Worm (Caenorhabditis elegans) whole organism, young adult: ENCODE data around the gene nars-2.
A peak's percentile ranks its signal among the peaks of the same experiment; 100 is the strongest.

ENCODE experiments used
- B0035.1 ChIP-seq: sonication (generic microtip); optimal IDR thresholded peaks from 2 replicates; lab custom pipeline; 2016; ENCODE audit warnings: missing genetic modification characterization, mild to moderate bottlenecking, missing compliant biosample characterization, missing genotype, missing genetic modification reagents
- B0261.1 ChIP-seq: sonication (generic microtip); optimal IDR thresholded peaks from 2 replicates; lab custom pipeline; 2016; ENCODE audit warnings: mild to moderate bottlenecking, missing genetic modification characterization, moderate library complexity, missing compliant biosample characterization
- C17E4.6 ChIP-seq: fragments of 200-800 bp; sonication (Bioruptor generic); IDR thresholded peaks from 2 replicates; pipeline ENCODE4 v1.3.6; 2022; ENCODE audit warnings: missing genetic modification reagents, missing genetic modification characterization, missing compliant biosample characterization
- F10E7.11 ChIP-seq: sonication (generic microtip); optimal IDR thresholded peaks from 2 replicates; lab custom pipeline; 2017; ENCODE audit warnings: mild to moderate bottlenecking, missing genetic modification characterization, moderate library complexity, missing compliant biosample characterization
- F57A8.1 ChIP-seq: fragments of 200-800 bp; sonication (Bioruptor generic); optimal IDR thresholded peaks from 2 replicates; lab custom pipeline; 2018; ENCODE audit warnings: mild to moderate bottlenecking, missing genetic modification characterization, moderate library complexity, missing compliant biosample characterization
- akir-1 ChIP-seq: fragments of 200-800 bp; sonication (Bioruptor generic); optimal IDR thresholded peaks from 2 replicates; lab custom pipeline; 2018; ENCODE audit warnings: mild to moderate bottlenecking, missing genetic modification characterization, moderate library complexity, missing compliant biosample characterization
- bed-2 ChIP-seq: fragments of 200-800 bp; sonication (Bioruptor generic); IDR thresholded peaks from 2 replicates; pipeline ENCODE4 v1.3.6; 2022; ENCODE audit warnings: missing genetic modification reagents, missing genetic modification characterization, missing compliant biosample characterization
- cebp-2 ChIP-seq: fragments of 200-800 bp; sonication (Bioruptor generic); IDR thresholded peaks from 2 replicates; pipeline ENCODE4 v1.3.6; 2022; ENCODE audit warnings: missing genetic modification characterization, missing compliant biosample characterization
- ceh-100 ChIP-seq: fragments of 200-800 bp; sonication (Bioruptor generic); IDR thresholded peaks from 2 replicates; pipeline ENCODE4 v1.3.6; 2022; ENCODE audit warnings: missing genetic modification reagents, missing genetic modification characterization, missing compliant biosample characterization
- ceh-40 ChIP-seq: fragments of 200-800 bp; sonication (Bioruptor generic); IDR thresholded peaks from 2 replicates; pipeline ENCODE4 v1.3.6; 2022; ENCODE audit warnings: missing genetic modification characterization, missing compliant biosample characterization
- ceh-91 ChIP-seq: fragments of 200-800 bp; sonication (Bioruptor generic); IDR thresholded peaks from 2 replicates; pipeline ENCODE4 v1.3.6; 2022; ENCODE audit warnings: missing genetic modification reagents, missing genetic modification characterization, missing compliant biosample characterization
- chd-7 ChIP-seq: sonication (generic microtip); optimal IDR thresholded peaks from 2 replicates; lab custom pipeline; 2016; ENCODE audit warnings: mild to moderate bottlenecking, missing genetic modification characterization, moderate library complexity, missing compliant biosample characterization
- die-1 ChIP-seq: sonication (generic microtip); optimal IDR thresholded peaks from 2 replicates; lab custom pipeline; 2016; ENCODE audit warnings: missing genotype, mild to moderate bottlenecking, missing genetic modification characterization, missing compliant biosample characterization
- dpff-1 ChIP-seq: sonication (generic microtip); optimal IDR thresholded peaks from 2 replicates; lab custom pipeline; 2017; ENCODE audit warnings: mild to moderate bottlenecking, missing genetic modification characterization, missing compliant biosample characterization
- dpl-1 ChIP-seq: fragments of 150-350 bp; optimal IDR thresholded peaks from 2 replicates; lab custom pipeline; 2014; ENCODE audit warnings: missing biosample characterization, missing genetic modification reagents, missing genetic modification characterization
- efl-1 ChIP-seq: fragments of 150-350 bp; optimal IDR thresholded peaks from 2 replicates; lab custom pipeline; 2014; ENCODE audit warnings: missing biosample characterization, missing genetic modification reagents, missing genetic modification characterization
- egrh-3 ChIP-seq: fragments of 200-800 bp; sonication (Bioruptor generic); IDR thresholded peaks from 2 replicates; pipeline ENCODE4 v1.3.6; 2022; ENCODE audit warnings: missing genetic modification reagents, missing genetic modification characterization, missing compliant biosample characterization
- hlh-12 ChIP-seq: sonication (generic microtip); optimal IDR thresholded peaks from 2 replicates; lab custom pipeline; 2016; ENCODE audit warnings: missing genetic modification characterization, missing compliant biosample characterization
- hmg-1.2 ChIP-seq: fragments of 200-800 bp; sonication (Bioruptor generic); IDR thresholded peaks from 2 replicates; pipeline ENCODE4 v1.3.6; 2022; ENCODE audit warnings: missing genetic modification reagents, missing genetic modification characterization, missing compliant biosample characterization
- hsf-1 ChIP-seq: fragments of 200-800 bp; sonication (Bioruptor generic); IDR thresholded peaks from 2 replicates; pipeline ENCODE4 v1.3.6; 2022; ENCODE audit warnings: missing genetic modification reagents, missing genetic modification characterization, missing compliant biosample characterization
- lir-1 ChIP-seq: fragments of 200-800 bp; sonication (Bioruptor generic); conservative IDR thresholded peaks from 2 replicates; pipeline ENCODE4 v1.3.6; 2022; ENCODE audit warnings: missing genetic modification reagents, missing genetic modification characterization, missing compliant biosample characterization
- lsl-1 ChIP-seq: fragments of 200-800 bp; sonication (Bioruptor generic); optimal IDR thresholded peaks from 2 replicates; lab custom pipeline; 2018; ENCODE audit warnings: mild to moderate bottlenecking, missing genetic modification characterization, moderate library complexity, missing compliant biosample characterization
- mes-4 ChIP-seq: sonication (generic microtip); optimal IDR thresholded peaks from 2 replicates; lab custom pipeline; 2016; ENCODE audit warnings: missing genotype, missing genetic modification characterization, missing compliant biosample characterization
- nfya-1 ChIP-seq: sonication (generic microtip); optimal IDR thresholded peaks from 2 replicates; lab custom pipeline; 2017; ENCODE audit warnings: antibody characterized with exemption, missing compliant biosample characterization, missing genetic modification characterization, borderline replicate concordance; ENCODE audit not compliant: insufficient read depth
- nfya-2 ChIP-seq: fragments of 200-800 bp; sonication (Bioruptor generic); IDR thresholded peaks from 2 replicates; pipeline ENCODE4 v1.3.6; 2022; ENCODE audit warnings: missing genetic modification reagents, missing genetic modification characterization, missing compliant biosample characterization
- nhr-27 ChIP-seq: fragments of 200-800 bp; sonication (Bioruptor generic); optimal IDR thresholded peaks from 2 replicates; lab custom pipeline; 2018; ENCODE audit warnings: mild to moderate bottlenecking, missing genetic modification characterization, moderate library complexity, missing compliant biosample characterization
- nhr-80 ChIP-seq: sonication (generic microtip); optimal IDR thresholded peaks from 2 replicates; lab custom pipeline; 2016; ENCODE audit warnings: missing genetic modification characterization, missing compliant biosample characterization
- pbrm-1 ChIP-seq: fragments of 200-800 bp; sonication (Bioruptor generic); IDR thresholded peaks from 2 replicates; pipeline ENCODE4 v1.3.6; 2022; ENCODE audit warnings: missing genetic modification reagents, missing genetic modification characterization, missing compliant biosample characterization
- repo-1 ChIP-seq: sonication (generic microtip); optimal IDR thresholded peaks from 2 replicates; lab custom pipeline; 2017; ENCODE audit warnings: mild to moderate bottlenecking, missing genetic modification characterization, missing compliant biosample characterization
- rpc-1 ChIP-seq, 2 experiments: fragments of 150-350 bp in 1 of 2; sonication (generic microtip) in 1 of 2; optimal IDR thresholded peaks; 2 replicates each; lab custom pipeline; 2014 to 2018; ENCODE audit warnings: missing biosample characterization in 1 of 2, missing genetic modification characterization in 1 of 2, missing genetic modification reagents in 1 of 2, missing genotype in 1 of 2
- snpc-1.3 ChIP-seq: sonication (generic microtip); optimal IDR thresholded peaks from 2 replicates; lab custom pipeline; 2017; ENCODE audit warnings: missing genetic modification characterization, mild to moderate bottlenecking, missing compliant biosample characterization, antibody characterized with exemption, moderate library complexity, missing genotype, missing genetic modification reagents; ENCODE audit not compliant: insufficient read depth
- snpc-3.4 ChIP-seq: sonication (generic microtip); optimal IDR thresholded peaks from 2 replicates; lab custom pipeline; 2017; ENCODE audit warnings: missing genetic modification characterization, mild to moderate bottlenecking, missing compliant biosample characterization, antibody characterized with exemption, moderate library complexity, missing genotype, missing genetic modification reagents
- snpc-4 ChIP-seq, 5 experiments: fragments of 150-350 bp in 1 of 5; sonication (generic microtip) in 4 of 5; optimal IDR thresholded peaks; 2 replicates each; lab custom pipeline; 2014 to 2018; ENCODE audit warnings: missing genetic modification characterization in 5 of 5, missing biosample characterization in 3 of 5, antibody characterized with exemption in 2 of 5, mild to moderate bottlenecking in 2 of 5, missing compliant biosample characterization in 2 of 5, missing genotype in 2 of 5, moderate library complexity in 2 of 5, missing genetic modification reagents in 1 of 5
- tlf-1 ChIP-seq: fragments of 200-800 bp; sonication (Bioruptor generic); optimal IDR thresholded peaks from 2 replicates; lab custom pipeline; 2018; ENCODE audit warnings: mild to moderate bottlenecking, missing genetic modification characterization, missing compliant biosample characterization
- zfh-2 ChIP-seq: fragments of 200-800 bp; sonication (Bioruptor generic); conservative IDR thresholded peaks from 2 replicates; pipeline ENCODE4 v1.3.6; 2022; ENCODE audit warnings: missing genetic modification reagents, missing genetic modification characterization, missing compliant biosample characterization
- ztf-22 ChIP-seq: fragments of 200-800 bp; sonication (Bioruptor generic); optimal IDR thresholded peaks from 2 replicates; lab custom pipeline; 2018; ENCODE audit warnings: mild to moderate bottlenecking, missing genetic modification characterization, moderate library complexity, missing compliant biosample characterization
- ztf-25 ChIP-seq: fragments of 200-800 bp; sonication (Bioruptor generic); IDR thresholded peaks from 2 replicates; pipeline ENCODE4 v1.3.6; 2022; ENCODE audit warnings: missing genetic modification reagents, missing genetic modification characterization, missing compliant biosample characterization

The nars-2 gene

ce11 chrIII:11500647-11501046 is at the start of gene nars-2:
Gene nars-2 (minus strand): TSS chrIII:11500747.
- TF ChIP-seq F57A8.1 (GFP tag; lab: Kevin White, UChicago) (no peak), snpc-3.4 (tag; lab: Kevin White, UChicago) (no peak), bed-2 (GFP tag; lab: Robert Waterston, UW) (no peak), lsl-1 (GFP tag; lab: Kevin White, UChicago) (no peak), ztf-25 (no peak), ceh-91 (GFP tag; lab: Robert Waterston, UW) (no peak), rpc-1 (optimal IDR thresholded peaks at IDR 0.05; lab: Kevin White, UChicago) (no peak), rpc-1 (tag; optimal IDR thresholded peaks at IDR 0.05; lab: Kevin White, UChicago) (no peak), ceh-100 (GFP tag; lab: Robert Waterston, UW) (no peak), nhr-80 (tag; lab: Kevin White, UChicago) (no peak), akir-1 (GFP tag; lab: Kevin White, UChicago) (no peak), cebp-2 (GFP tag; lab: Robert Waterston, UW) (no peak), hlh-12 (no peak), efl-1 (GFP tag; lab: Kevin White, UChicago) (no peak), C17E4.6 (GFP tag; lab: Robert Waterston, UW) (no peak), hmg-1.2 (GFP tag; lab: Robert Waterston, UW) (no peak)

ce11 chrIII:11548070-11548469 is 47.5 kb upstream of the nars-2 start, which contains the start of gene Y66D12A.13:
Gene Y66D12A.13 (plus strand): TSS chrIII:11548370.
- TF ChIP-seq nhr-80 (tag; lab: Kevin White, UChicago), result peak; percentile 29
- TF ChIP-seq chd-7 (tag; lab: Kevin White, UChicago), result no peak

- TF ChIP-seq F10E7.11 (tag; lab: Kevin White, UChicago), result no peak
- TF ChIP-seq nfya-1 (tag; lab: Kevin White, UChicago), result no peak
- TF ChIP-seq lir-1 (GFP tag; lab: Robert Waterston, UW), result no peak
- no peak for TF ChIP-seq repo-1
- no peak for TF ChIP-seq dpff-1 (tag; lab: Kevin White, UChicago)
- TF ChIP-seq efl-1 (GFP tag; lab: Kevin White, UChicago), result no peak
- no peak for TF ChIP-seq snpc-4 (GFP tag; optimal IDR thresholded peaks at IDR 0.05; lab: Kevin White, UChicago)
- no peak for TF ChIP-seq snpc-4 (tag; optimal IDR thresholded peaks at IDR 0.05; lab: Kevin White, UChicago)
- TF ChIP-seq mes-4 (tag; lab: Kevin White, UChicago), result no peak
- TF ChIP-seq die-1 (tag; lab: Kevin White, UChicago), result no peak
- TF ChIP-seq snpc-1.3 (tag; lab: Kevin White, UChicago), result no peak
- no peak for TF ChIP-seq nhr-27 (tag; lab: Kevin White, UChicago)
- TF ChIP-seq egrh-3 (GFP tag; lab: Robert Waterston, UW), result peak; percentile 48; the same call in 1 of the 2 replicates
- no peak for TF ChIP-seq nfya-2 (GFP tag; lab: Robert Waterston, UW)
- no peak for TF ChIP-seq dpl-1
- peak; percentile 74; the same call in 1 of the 2 replicates for TF ChIP-seq zfh-2
- TF ChIP-seq rpc-1 (optimal IDR thresholded peaks at IDR 0.05; lab: Kevin White, UChicago), result no peak
- no peak for TF ChIP-seq rpc-1 (tag; optimal IDR thresholded peaks at IDR 0.05; lab: Kevin White, UChicago)
These were observed 44.4 kb upstream of the nars-2 start for ce11 chrIII:11544947-11545346.

ce11 chrIII:11535453-11535852 is 34.9 kb upstream of the nars-2 start:
- TF ChIP-seq F57A8.1 (GFP tag; lab: Kevin White, UChicago) (no peak), B0261.1 (no peak), B0035.1 (no peak), ztf-22 (GFP tag; lab: Kevin White, UChicago) (no peak), hsf-1 (no peak), snpc-1.3 (tag; lab: Kevin White, UChicago) (no peak), tlf-1 (GFP tag; lab: Kevin White, UChicago) (no peak), ceh-40 (GFP tag; lab: Robert Waterston, UW) (no peak), efl-1 (GFP tag; lab: Kevin White, UChicago) (no peak), pbrm-1 (GFP tag; lab: Robert Waterston, UW) (no peak)
